Worm (Caenorhabditis elegans) whole organism, late embryonic: ENCODE results near the gene cst-1.
"Not testable (repeated sequence)": the region's sequence is repeated elsewhere in the genome, so short reads cannot be mapped to it uniquely, and the experiment has no call there.

ENCODE experiments used
- C08G9.2 ChIP-seq: sonication (generic microtip); optimal IDR thresholded peaks from 2 replicates; lab custom pipeline; 2016; ENCODE audit warnings: mild to moderate bottlenecking, missing genetic modification characterization, moderate library complexity, missing compliant biosample characterization
- C38D4.7 ChIP-seq: fragments of 200-800 bp; sonication (Bioruptor generic); optimal IDR thresholded peaks from 2 replicates; lab custom pipeline; 2018; ENCODE audit warnings: mild to moderate bottlenecking, missing genetic modification characterization, moderate library complexity, missing compliant biosample characterization
- K02D7.2 ChIP-seq: sonication (generic microtip); optimal IDR thresholded peaks from 2 replicates; lab custom pipeline; 2017; ENCODE audit warnings: mild to moderate bottlenecking, missing genetic modification characterization, missing compliant biosample characterization
- ama-1 ChIP-seq: fragments of 150-350 bp; optimal IDR thresholded peaks from 2 replicates; lab custom pipeline; 2014
- ceh-18 ChIP-seq: sonication (generic microtip); optimal IDR thresholded peaks from 2 replicates; lab custom pipeline; 2016; ENCODE audit warnings: missing genetic modification characterization, missing compliant biosample characterization
- ceh-19 ChIP-seq: fragments of 200-800 bp; sonication (Bioruptor generic); optimal IDR thresholded peaks from 2 replicates; lab custom pipeline; 2018; ENCODE audit warnings: mild to moderate bottlenecking, missing genetic modification characterization, missing compliant biosample characterization
- ceh-2 ChIP-seq: sonication (generic microtip); optimal IDR thresholded peaks from 2 replicates; lab custom pipeline; 2016; ENCODE audit warnings: missing genotype, missing genetic modification characterization, missing compliant biosample characterization
- ceh-22 ChIP-seq: sonication (generic microtip); optimal IDR thresholded peaks from 2 replicates; lab custom pipeline; 2017; ENCODE audit warnings: missing biosample characterization, missing genetic modification characterization
- ceh-24 ChIP-seq: sonication (generic microtip); optimal IDR thresholded peaks from 2 replicates; lab custom pipeline; 2016; ENCODE audit warnings: mild to moderate bottlenecking, missing genetic modification characterization, missing compliant biosample characterization
- ceh-30 ChIP-seq: fragments of 150-350 bp; optimal IDR thresholded peaks from 2 replicates; lab custom pipeline; 2014; ENCODE audit warnings: missing biosample characterization, missing genetic modification characterization
- ceh-31 ChIP-seq: sonication (generic microtip); optimal IDR thresholded peaks from 2 replicates; lab custom pipeline; 2016; ENCODE audit warnings: missing genetic modification characterization, missing compliant biosample characterization
- ceh-45 ChIP-seq: fragments of 200-800 bp; sonication (Bioruptor generic); IDR thresholded peaks from 2 replicates; pipeline ENCODE4 v1.3.6; 2022; ENCODE audit warnings: missing genetic modification reagents, missing genetic modification characterization, missing compliant biosample characterization
- ceh-48 ChIP-seq: sonication (generic microtip); optimal IDR thresholded peaks from 2 replicates; lab custom pipeline; 2016; ENCODE audit warnings: missing genetic modification characterization, inconsistent platforms, missing compliant biosample characterization
- dve-1 ChIP-seq: sonication (generic microtip); optimal IDR thresholded peaks from 2 replicates; lab custom pipeline; 2017; ENCODE audit warnings: antibody characterized with exemption, mild to moderate bottlenecking, missing genetic modification characterization, missing compliant biosample characterization
- elt-2 ChIP-seq: sonication (generic microtip); optimal IDR thresholded peaks from 2 replicates; lab custom pipeline; 2016; ENCODE audit warnings: missing genetic modification reagents, missing genetic modification characterization, missing compliant biosample characterization
- ets-4 ChIP-seq: sonication (generic microtip); optimal IDR thresholded peaks from 2 replicates; lab custom pipeline; 2016; ENCODE audit warnings: missing genetic modification characterization, missing compliant biosample characterization
- eyg-1 ChIP-seq: sonication (generic microtip); optimal IDR thresholded peaks from 2 replicates; lab custom pipeline; 2016; ENCODE audit warnings: missing genotype, missing genetic modification characterization, missing compliant biosample characterization
- fax-1 ChIP-seq: sonication (generic microtip); optimal IDR thresholded peaks from 2 replicates; lab custom pipeline; 2016; ENCODE audit warnings: missing genotype, missing genetic modification characterization, missing compliant biosample characterization
- fkh-10 ChIP-seq: fragments of 150-350 bp; optimal IDR thresholded peaks from 2 replicates; lab custom pipeline; 2014; ENCODE audit warnings: missing biosample characterization, missing genetic modification reagents, missing genetic modification characterization
- fkh-6 ChIP-seq: sonication (generic microtip); optimal IDR thresholded peaks from 2 replicates; lab custom pipeline; 2016; ENCODE audit warnings: missing genetic modification characterization, missing compliant biosample characterization
- gmeb-2 ChIP-seq: sonication (generic microtip); optimal IDR thresholded peaks from 2 replicates; lab custom pipeline; 2016; ENCODE audit warnings: missing genetic modification characterization, inconsistent platforms, missing compliant biosample characterization
- hlh-13 ChIP-seq: fragments of 200-800 bp; sonication (Bioruptor generic); optimal IDR thresholded peaks from 2 replicates; lab custom pipeline; 2018; ENCODE audit warnings: mild to moderate bottlenecking, missing genetic modification characterization, missing compliant biosample characterization
- hlh-15 ChIP-seq: sonication (generic microtip); optimal IDR thresholded peaks from 2 replicates; lab custom pipeline; 2016; ENCODE audit warnings: missing genetic modification characterization, missing compliant biosample characterization
- hlh-30 ChIP-seq: sonication (generic microtip); optimal IDR thresholded peaks from 2 replicates; lab custom pipeline; 2017; ENCODE audit warnings: antibody characterized with exemption, missing genetic modification characterization, missing compliant biosample characterization; ENCODE audit not compliant: insufficient read depth
- madf-2 ChIP-seq: sonication (generic microtip); optimal IDR thresholded peaks from 2 replicates; lab custom pipeline; 2017; ENCODE audit warnings: missing genetic modification characterization, missing compliant biosample characterization
- mec-3 ChIP-seq: sonication (generic microtip); optimal IDR thresholded peaks from 2 replicates; lab custom pipeline; 2016; ENCODE audit warnings: borderline replicate concordance, missing genetic modification characterization, missing compliant biosample characterization
- nfya-1 ChIP-seq: sonication (generic microtip); optimal IDR thresholded peaks from 2 replicates; lab custom pipeline; 2017; ENCODE audit warnings: missing genetic modification characterization, mild to moderate bottlenecking, missing compliant biosample characterization, antibody characterized with exemption, moderate library complexity
- odd-2 ChIP-seq: sonication (generic microtip); optimal IDR thresholded peaks from 2 replicates; lab custom pipeline; 2017; ENCODE audit warnings: antibody characterized with exemption, mild to moderate bottlenecking, missing genetic modification characterization, missing compliant biosample characterization
- pag-3 ChIP-seq: sonication (generic microtip); optimal IDR thresholded peaks from 2 replicates; lab custom pipeline; 2016; ENCODE audit warnings: missing compliant biosample characterization, missing genetic modification characterization, borderline replicate concordance
- pha-4 ChIP-seq: fragments of 150-350 bp; optimal IDR thresholded peaks from 2 replicates; lab custom pipeline; 2018; ENCODE audit warnings: missing biosample characterization, missing genetic modification reagents, missing genetic modification characterization
- ref-2 ChIP-seq: sonication (generic microtip); optimal IDR thresholded peaks from 2 replicates; lab custom pipeline; 2016; ENCODE audit warnings: missing genetic modification characterization, missing compliant biosample characterization
- rnt-1 ChIP-seq: sonication (generic microtip); optimal IDR thresholded peaks from 2 replicates; lab custom pipeline; 2016; ENCODE audit warnings: missing genetic modification characterization, missing compliant biosample characterization
- sox-2 ChIP-seq: fragments of 200-800 bp; sonication (Bioruptor generic); IDR thresholded peaks from 2 replicates; pipeline ENCODE4 v1.3.6; 2022; ENCODE audit warnings: missing genetic modification reagents, missing genetic modification characterization, missing compliant biosample characterization
- tbx-7 ChIP-seq: sonication (generic microtip); optimal IDR thresholded peaks from 2 replicates; lab custom pipeline; 2016; ENCODE audit warnings: missing genotype, missing genetic modification characterization, missing compliant biosample characterization
- ttx-3 ChIP-seq: sonication (generic microtip); optimal IDR thresholded peaks from 2 replicates; lab custom pipeline; 2016; ENCODE audit warnings: missing genetic modification reagents, missing genetic modification characterization, missing compliant biosample characterization
- unc-42 ChIP-seq: sonication (generic microtip); optimal IDR thresholded peaks from 2 replicates; lab custom pipeline; 2016; ENCODE audit warnings: missing genotype, missing genetic modification characterization, missing compliant biosample characterization
- unc-55 ChIP-seq: sonication (generic microtip); optimal IDR thresholded peaks from 2 replicates; lab custom pipeline; 2017; ENCODE audit warnings: missing biosample characterization, missing genetic modification reagents, missing genetic modification characterization
- unc-86 ChIP-seq: sonication (generic microtip); optimal IDR thresholded peaks from 2 replicates; lab custom pipeline; 2016; ENCODE audit warnings: missing genetic modification characterization, missing compliant biosample characterization

The cst-1 gene

DNA sequence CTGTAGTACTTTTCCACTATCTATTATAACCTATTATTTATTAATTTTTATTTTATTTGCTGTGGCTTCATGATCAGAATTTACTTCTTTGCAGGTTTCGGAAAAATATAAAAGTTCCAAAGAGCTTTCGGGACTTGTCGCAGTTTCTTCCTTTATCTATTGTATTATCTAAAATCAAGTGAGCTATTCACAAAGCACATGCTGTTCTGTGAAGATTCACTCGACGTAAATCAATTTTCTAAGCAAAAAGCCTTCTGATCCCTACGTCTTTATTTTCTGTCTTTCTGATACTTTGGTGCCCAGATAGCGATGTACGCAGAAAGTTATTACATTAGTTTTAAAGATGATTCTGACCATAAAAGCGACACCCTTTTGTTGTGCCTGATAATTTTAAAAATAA is 22.3 kb upstream of the cst-1 start:
- TF ChIP-seq ama-1 (lab: Kevin White, UChicago) (no peak), unc-42 (tag; lab: Kevin White, UChicago) (peak; percentile 36)

DNA sequence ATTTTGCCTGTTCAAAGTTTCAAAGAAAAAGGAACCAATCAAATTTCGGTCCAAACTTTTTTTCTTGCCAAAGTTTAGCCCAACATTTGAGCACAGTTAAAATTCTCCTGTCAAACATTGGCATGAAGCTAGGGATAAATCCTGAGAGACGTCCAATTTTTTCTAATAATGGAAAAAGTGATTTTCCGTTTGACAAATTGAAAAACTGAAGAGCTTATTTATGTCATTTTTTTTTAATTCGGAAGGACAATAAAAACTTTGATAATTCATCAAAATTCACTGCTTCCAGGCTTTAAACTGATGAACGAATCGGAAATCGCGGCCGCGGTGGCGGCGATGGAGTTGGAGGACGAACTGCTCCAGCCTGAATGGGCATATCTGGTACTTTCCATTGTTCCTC is 18.9 kb upstream of the cst-1 start, which contains the start of gene dop-6:
Gene dop-6 (plus strand): TSS at position 301 of the 400 bp plus-strand sequence.
- no peak for TF ChIP-seq dve-1
- no peak for TF ChIP-seq ref-2 (tag; lab: Kevin White, UChicago)
- no peak for TF ChIP-seq fkh-6
- TF ChIP-seq C08G9.2, result no peak
- no peak for TF ChIP-seq K02D7.2 (tag; lab: Kevin White, UChicago)
- no peak for TF ChIP-seq ceh-24
- no peak for TF ChIP-seq elt-2 (tag; lab: Kevin White, UChicago)
- TF ChIP-seq odd-2, result no peak
- TF ChIP-seq unc-86 (tag; lab: Kevin White, UChicago), result no peak
- no peak for TF ChIP-seq ceh-2

DNA sequence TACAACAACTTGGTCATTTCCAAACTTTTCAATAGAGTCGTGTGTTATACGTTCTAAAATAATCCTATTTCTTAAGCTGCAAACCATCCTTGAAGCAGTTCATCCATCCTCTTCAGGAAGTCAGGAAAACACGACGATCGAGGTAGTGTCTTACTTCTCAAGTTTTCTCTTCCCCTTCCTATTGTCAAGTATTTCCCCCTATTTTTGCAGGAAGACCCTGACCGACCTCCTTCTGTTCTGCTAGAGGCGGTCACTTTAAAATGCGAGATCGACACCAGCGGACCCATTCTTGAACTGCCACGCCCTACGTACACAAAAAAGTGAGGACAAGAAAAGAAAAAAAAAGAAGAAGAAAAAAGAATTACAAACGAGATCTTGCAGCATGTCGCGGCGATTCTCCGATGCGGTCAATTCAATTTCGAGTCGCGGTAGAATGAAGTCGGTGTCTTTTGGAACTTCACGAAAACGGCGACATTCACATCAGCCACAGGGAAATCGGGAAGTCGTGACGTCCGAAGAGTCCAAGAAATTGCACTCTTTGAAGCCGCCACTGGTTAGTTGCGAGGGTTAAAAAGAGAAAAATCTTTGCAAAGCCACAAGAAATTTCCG is 16.5 kb upstream of the cst-1 start:
- TF ChIP-seq unc-42 (tag; lab: Kevin White, UChicago), result peak; percentile 58
- no peak for TF ChIP-seq ceh-45

DNA sequence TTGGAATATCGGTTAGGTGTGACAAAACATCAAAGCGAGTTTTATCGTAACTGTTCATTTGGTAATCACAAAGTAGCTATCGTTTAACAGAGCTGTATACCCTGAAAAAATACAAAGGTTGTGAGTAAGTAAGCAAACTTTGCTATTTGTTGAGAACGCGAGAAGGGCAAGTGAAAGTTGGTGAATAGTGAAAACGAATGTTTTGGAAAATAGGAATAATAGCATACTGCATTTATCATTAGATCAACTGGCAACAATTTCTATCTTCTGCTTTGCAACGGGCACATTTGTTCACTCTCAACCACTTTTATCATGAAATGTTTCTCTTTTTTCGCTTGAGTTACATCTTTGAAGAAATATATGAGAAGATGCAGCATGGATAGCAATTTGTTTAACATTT is 10.6 kb upstream of the cst-1 start, which contains the start of gene C24A8.5:
Gene C24A8.5 (minus strand): TSS at position 101 of the 400 bp plus-strand sequence.
- TF ChIP-seq hlh-15 (tag; lab: Kevin White, UChicago), result no peak
- TF ChIP-seq dve-1, result no peak
- no peak for TF ChIP-seq ceh-19 (GFP tag; lab: Kevin White, UChicago)
- no peak for TF ChIP-seq pha-4 (tag; lab: Kevin White, UChicago)
- no peak for TF ChIP-seq ceh-30
- no peak for TF ChIP-seq fkh-10

DNA sequence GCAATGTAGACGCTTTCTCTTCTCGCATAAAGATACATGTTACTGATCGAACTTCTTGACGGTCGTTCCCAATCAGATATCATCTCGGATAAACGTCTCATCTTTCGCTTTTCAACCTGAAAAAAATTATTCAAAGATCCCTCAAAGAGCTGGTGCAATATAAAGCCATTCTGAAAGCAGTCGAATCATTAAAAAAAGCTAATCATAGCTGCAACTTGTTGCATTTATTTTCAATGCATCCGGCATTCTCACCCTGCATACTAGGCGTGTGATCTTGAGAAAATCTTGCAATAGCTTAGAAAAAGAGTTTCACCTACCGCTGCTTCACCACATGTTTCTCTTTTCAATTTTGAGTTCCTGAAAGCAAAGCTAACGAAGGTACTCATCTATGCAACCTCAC is 7.1 kb upstream of the cst-1 start, which contains the start of gene C24A8.6:
Gene C24A8.6 (minus strand): TSS at position 101 of the 400 bp plus-strand sequence.
- not testable (repeated sequence) for TF ChIP-seq gmeb-2; mec-3 (tag; lab: Kevin White, UChicago); ceh-48

DNA sequence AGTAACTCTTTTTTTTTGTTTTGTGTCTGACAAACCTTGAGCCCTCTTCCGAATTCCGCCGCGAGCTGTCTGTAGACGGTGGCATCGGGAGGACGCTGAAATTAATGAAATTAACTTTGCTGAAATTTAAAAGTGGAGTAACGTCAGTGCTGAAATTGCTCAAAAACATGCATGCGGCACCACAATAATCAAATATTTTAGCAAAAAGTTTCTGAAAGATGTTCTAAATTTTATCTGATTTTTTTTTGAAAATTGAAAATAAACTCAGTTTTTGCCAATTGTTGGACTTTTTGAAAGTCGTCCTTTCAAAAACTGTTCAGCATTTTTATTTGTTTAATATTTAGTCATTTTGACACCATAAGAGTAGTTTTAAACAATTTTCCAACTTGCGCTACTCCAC is 3.5 kb upstream of the cst-1 start, which contains the start of gene cst-2:
Gene cst-2 (minus strand): TSS at position 101 of the 400 bp plus-strand sequence.
- TF ChIP-seq sox-2 (GFP tag; lab: Robert Waterston, UW); ets-4 (tag; lab: Kevin White, UChicago); unc-55 (GFP tag; lab: Kevin White, UChicago): not testable (repeated sequence)

DNA sequence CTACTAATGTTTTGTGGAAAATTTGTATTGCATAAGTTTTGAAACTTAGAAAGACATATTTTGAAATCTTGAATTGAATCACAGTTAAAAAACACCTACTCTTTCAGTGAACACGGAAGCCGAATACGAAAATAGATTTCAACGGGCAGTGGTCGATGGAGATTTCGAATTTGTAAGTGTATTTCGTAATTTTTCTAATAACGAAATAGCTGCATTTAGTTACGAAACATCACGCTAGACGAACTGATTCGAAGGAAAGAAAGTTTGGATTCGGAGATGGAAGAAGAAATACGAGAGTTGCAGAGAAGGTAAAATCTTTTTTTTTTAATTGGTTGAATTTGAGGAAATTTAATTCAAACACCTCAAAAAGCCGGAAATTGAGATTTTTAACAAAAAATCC is 3.3 kb downstream of the cst-1 start:
- TF ChIP-seq nfya-1 (tag; lab: Kevin White, UChicago), result no peak
- TF ChIP-seq rnt-1 (tag; lab: Kevin White, UChicago), result no peak

DNA sequence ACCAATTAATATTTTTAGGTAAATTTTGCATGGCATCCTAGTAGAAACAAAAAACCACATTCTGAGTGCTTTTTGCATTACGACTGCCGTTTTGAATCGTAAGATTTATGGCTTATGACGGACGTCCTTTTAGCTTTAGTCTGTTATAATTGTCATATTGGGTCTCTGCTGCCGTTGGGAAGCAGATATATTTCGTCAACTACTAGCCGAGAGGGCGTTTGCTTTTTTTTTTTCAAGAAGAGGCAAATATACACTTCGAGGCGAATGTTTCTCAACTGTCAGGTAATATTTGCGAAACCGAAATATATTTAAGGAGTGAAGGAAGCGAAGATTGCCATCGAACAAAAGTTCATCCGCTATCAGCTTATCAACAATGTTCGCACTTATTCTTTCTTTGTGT is 4.5 kb downstream of the cst-1 start, which contains the start of gene F14H12.3:
Gene F14H12.3 (plus strand): TSS at position 301 of the 400 bp plus-strand sequence.
- TF ChIP-seq pag-3 (no peak), ceh-31 (tag; lab: Kevin White, UChicago) (no peak), ceh-19 (GFP tag; lab: Kevin White, UChicago) (no peak), fax-1 (no peak), hlh-30 (tag; lab: Kevin White, UChicago) (no peak), ttx-3 (tag; lab: Kevin White, UChicago) (no peak), hlh-13 (GFP tag; lab: Kevin White, UChicago) (no peak), ceh-24 (no peak), ama-1 (lab: Kevin White, UChicago) (no peak), ceh-18 (tag; lab: Kevin White, UChicago) (no peak), madf-2 (tag; lab: Kevin White, UChicago) (no peak), eyg-1 (tag; lab: Kevin White, UChicago) (no peak), tbx-7 (tag; lab: Kevin White, UChicago) (no peak), C38D4.7 (GFP tag; lab: Kevin White, UChicago) (no peak), gmeb-2 (no peak), hlh-15 (tag; lab: Kevin White, UChicago) (no peak), ets-4 (tag; lab: Kevin White, UChicago) (no peak), ceh-22 (tag; lab: Kevin White, UChicago) (no peak)
